Fruit fly (Drosophila melanogaster): ENCODE results near the gene CG11666.
A peak's percentile ranks its signal among the peaks of the same experiment; 100 is the strongest.

The CG11666 gene

dm6 chrX:21031819-21032261 lies 47.4 kb downstream of the CG11666 start, which contains the start of gene CG1529 (continued):
- TF ChIP-seq nmo (GFP tag; optimal IDR thresholded peaks at IDR 0.05) (peak; percentile 17), oc (tag; optimal IDR thresholded peaks at IDR 0.05) (no peak), Pdp1 (GFP tag; optimal IDR thresholded peaks at IDR 0.05) (no peak), unc-4 (GFP tag; IDR thresholded peaks at IDR 0.05; ENCODE audit: partially characterized antibody) (peak; percentile 43; the same call in 1 of the 2 replicates), CG10565 (GFP tag; optimal IDR thresholded peaks at IDR 0.05) (no peak), Atf-2 (GFP tag; optimal IDR thresholded peaks at IDR 0.05) (no peak), pros (GFP tag; optimal IDR thresholded peaks at IDR 0.05) (no peak), pzg (GFP tag; optimal IDR thresholded peaks at IDR 0.05) (peak; percentile 48), CG9609 (GFP tag; optimal IDR thresholded peaks at IDR 0.05) (no peak), bbx (GFP tag; IDR thresholded peaks at IDR 0.05; ENCODE audit: partially characterized antibody) (peak; percentile 35; the same call in 1 of the 2 replicates), so (GFP tag; IDR thresholded peaks at IDR 0.05) (no peak), CG13287 (GFP tag; IDR thresholded peaks at IDR 0.05; ENCODE audit: partially characterized antibody) (peak; percentile 56), Elba2 (GFP tag; optimal IDR thresholded peaks at IDR 0.05) (no peak), ttk (GFP tag; IDR thresholded peaks at IDR 0.05) (no peak), TFAM (GFP tag; optimal IDR thresholded peaks at IDR 0.05) (no peak), CG9876 (GFP tag; optimal IDR thresholded peaks at IDR 0.05) (no peak), sd (tag; optimal IDR thresholded peaks at IDR 0.05) (no peak), Trl (optimal IDR thresholded peaks at IDR 0.05) (no peak), Trl (GFP tag; optimal IDR thresholded peaks at IDR 0.05) (no peak), CG34422 (GFP tag; IDR thresholded peaks at IDR 0.05) (no peak), mld (GFP tag; IDR thresholded peaks at IDR 0.05; ENCODE audit: partially characterized antibody) (no peak), Eip74EF (GFP tag; optimal IDR thresholded peaks at IDR 0.05) (no peak), MBD-R2 (GFP tag; IDR thresholded peaks at IDR 0.05) (peak; percentile 70), CG4730 (GFP tag; IDR thresholded peaks at IDR 0.05) (no peak), amos (GFP tag; IDR thresholded peaks at IDR 0.05; ENCODE audit: partially characterized antibody) (peak; percentile 41; the same call in 1 of the 2 replicates), kah (GFP tag; optimal IDR thresholded peaks at IDR 0.05) (peak; percentile 96), BEAF-32 (GFP tag; optimal IDR thresholded peaks at IDR 0.05) (peak; percentile 62), corto (GFP tag; optimal IDR thresholded peaks at IDR 0.05) (no peak), CG7987 (GFP tag; optimal IDR thresholded peaks at IDR 0.05) (no peak), Bgb (GFP tag; IDR thresholded peaks at IDR 0.05; ENCODE audit: partially characterized antibody) (peak; percentile 36; the same call in 1 of the 2 replicates), CG11247 (GFP tag; IDR thresholded peaks at IDR 0.05) (no peak), CG1024 (GFP tag; IDR thresholded peaks at IDR 0.05) (no peak), CG7786 (GFP tag; optimal IDR thresholded peaks at IDR 0.05) (no peak), sqz (GFP tag; optimal IDR thresholded peaks at IDR 0.05) (no peak), CG5953 (GFP tag; IDR thresholded peaks at IDR 0.05) (no peak), Scr (GFP tag; IDR thresholded peaks at IDR 0.05; ENCODE audit: partially characterized antibody) (peak; percentile 51; the same call in 1 of the 2 replicates), E2f2 (GFP tag; IDR thresholded peaks at IDR 0.05) (peak; percentile 77), Mad (GFP tag; optimal IDR thresholded peaks at IDR 0.05) (no peak), CG6683 (GFP tag; optimal IDR thresholded peaks at IDR 0.05) (no peak), Sin3A (optimal IDR thresholded peaks at IDR 0.05) (no peak), Dfd (GFP tag; optimal IDR thresholded peaks at IDR 0.05) (no peak), CG15011 (GFP tag; optimal IDR thresholded peaks at IDR 0.05) (no peak), CG16779 (GFP tag; IDR thresholded peaks at IDR 0.05) (no peak), CG4854 (GFP tag; optimal IDR thresholded peaks at IDR 0.05) (no peak), ham (GFP tag; IDR thresholded peaks at IDR 0.05) (no peak), Dp (GFP tag; optimal IDR thresholded peaks at IDR 0.05) (peak; percentile 65), CG7357 (GFP tag; IDR thresholded peaks at IDR 0.05) (no peak), CG6254 (GFP tag; optimal IDR thresholded peaks at IDR 0.05) (no peak), croc (GFP tag; conservative IDR thresholded peaks at IDR 0.05) (no peak), dysf (GFP tag; IDR thresholded peaks at IDR 0.05) (no peak), CG9215 (GFP tag; IDR thresholded peaks at IDR 0.05) (no peak)
